Fruit fly (Drosophila melanogaster): Measurements from ENCODE around the gene Nnk.

The Nnk gene

DNA sequence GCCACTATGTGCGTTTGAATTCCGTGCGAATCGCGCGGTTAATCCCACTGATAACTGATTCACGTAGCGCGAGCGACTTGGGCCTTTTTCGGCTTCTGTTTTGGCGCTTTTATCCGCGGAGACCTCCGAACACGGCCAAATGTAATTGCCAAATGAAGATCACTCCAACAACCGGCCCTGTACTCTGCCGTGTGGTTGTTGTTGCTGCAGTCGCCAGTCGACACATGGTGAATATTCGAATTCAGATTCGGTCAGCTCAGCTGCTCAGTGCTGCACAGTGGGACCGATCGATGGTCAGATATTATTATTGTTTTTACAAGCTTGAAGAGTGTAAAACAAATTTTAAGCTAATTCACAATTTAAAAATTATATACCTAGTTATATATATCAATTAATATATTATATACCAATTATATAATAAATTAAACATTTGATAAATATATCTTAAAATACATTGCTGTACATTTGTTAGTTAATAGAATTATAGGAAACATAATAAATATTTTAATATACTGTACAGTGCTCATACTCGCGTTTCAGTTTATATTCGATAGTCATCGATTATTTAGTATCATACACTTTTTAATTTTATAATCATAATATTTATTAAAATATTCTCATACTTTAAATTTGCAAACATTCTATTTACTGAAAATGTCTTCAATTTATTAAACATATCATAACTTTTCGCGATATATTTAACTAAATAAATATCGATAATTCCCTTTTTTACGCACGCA lies 10.5 kb downstream of the Nnk start, which contains the start of gene CG43102 (continued):
- TF ChIP-seq sqz (GFP tag; optimal IDR thresholded peaks at IDR 0.05) (no peak), Adf1 (GFP tag; IDR thresholded peaks at IDR 0.05) (peak; percentile 47; the same call in 1 of the 2 replicates), pzg (GFP tag; optimal IDR thresholded peaks at IDR 0.05) (peak; percentile 21), CG7786 (GFP tag; optimal IDR thresholded peaks at IDR 0.05) (peak; percentile 28), luna (GFP tag; optimal IDR thresholded peaks at IDR 0.05) (no peak), toy (GFP tag; IDR thresholded peaks at IDR 0.05) (no peak), CG14965 (GFP tag; optimal IDR thresholded peaks at IDR 0.05; ENCODE audit: borderline replicate concordance) (no peak), CG11093 (GFP tag; IDR thresholded peaks at IDR 0.05) (peak; percentile 62; the same call in 2 of the 3 replicates), Pdp1 (GFP tag; optimal IDR thresholded peaks at IDR 0.05) (peak; percentile 48 to 58), slou (GFP tag; optimal IDR thresholded peaks at IDR 0.05) (no peak), CG7963 (GFP tag; IDR thresholded peaks at IDR 0.05; ENCODE audit: partially characterized antibody) (no peak), CG17829 (tag; optimal IDR thresholded peaks at IDR 0.05) (peak; percentile 78), twi (tag; optimal IDR thresholded peaks at IDR 0.05) (peak; percentile 77), Six4 (GFP tag; optimal IDR thresholded peaks at IDR 0.05) (peak; percentile 49), dmrt11E (tag; optimal IDR thresholded peaks at IDR 0.05) (peak; percentile 7), p53 (GFP tag; optimal IDR thresholded peaks at IDR 0.05) (no peak), Hmx (GFP tag; optimal IDR thresholded peaks at IDR 0.05) (no peak), onecut (GFP tag; IDR thresholded peaks at IDR 0.05) (peak; percentile 57), rib (GFP tag; IDR thresholded peaks at IDR 0.05) (no peak; the same call in none of the 2 replicates), dimm (GFP tag; IDR thresholded peaks at IDR 0.05) (no peak), Dll (GFP tag; IDR thresholded peaks at IDR 0.05; ENCODE audit: partially characterized antibody) (peak; percentile 90), fru (optimal IDR thresholded peaks at IDR 0.05) (no peak), hbn (GFP tag; IDR thresholded peaks at IDR 0.05; ENCODE audit: partially characterized antibody) (0 out of 2 replicates have a peak, but pooled peaks have one; percentile 60), Bgb (GFP tag; IDR thresholded peaks at IDR 0.05; ENCODE audit: partially characterized antibody) (peak; percentile 69), CG7271 (tag; optimal IDR thresholded peaks at IDR 0.05) (no peak), Lhr (GFP tag; optimal IDR thresholded peaks at IDR 0.05) (no peak), Dip3 (GFP tag; optimal IDR thresholded peaks at IDR 0.05) (peak; percentile 52), Ada2b (GFP tag; IDR thresholded peaks at IDR 0.05) (peak; percentile 69), NfI (GFP tag; optimal IDR thresholded peaks at IDR 0.05) (peak; percentile 76), usp (GFP tag; optimal IDR thresholded peaks at IDR 0.05) (no peak), nom (GFP tag; optimal IDR thresholded peaks at IDR 0.05) (peak; percentile 51), Scr (GFP tag; IDR thresholded peaks at IDR 0.05; ENCODE audit: partially characterized antibody) (peak; percentile 87), fd64A (GFP tag; optimal IDR thresholded peaks at IDR 0.05) (peak; percentile 3), CG2889 (GFP tag; IDR thresholded peaks at IDR 0.05) (peak; percentile 56; the same call in 2 of the 3 replicates), tna (GFP tag; IDR thresholded peaks at IDR 0.05; ENCODE audit: partially characterized antibody) (no peak; the same call in none of the 2 replicates), jumu (GFP tag; optimal IDR thresholded peaks at IDR 0.05) (peak; percentile 17), HLH3B (GFP tag; IDR thresholded peaks at IDR 0.05) (peak; percentile 74), CG2199 (GFP tag; IDR thresholded peaks at IDR 0.05) (peak; percentile 27; the same call in 1 of the 3 replicates), Atf6 (GFP tag; IDR thresholded peaks at IDR 0.05) (peak; percentile 38; the same call in 1 of the 2 replicates), gsb-n (tag; optimal IDR thresholded peaks at IDR 0.05) (peak; percentile 60), CG16815 (GFP tag; optimal IDR thresholded peaks at IDR 0.05) (peak; percentile 2), CG10321 (GFP tag; IDR thresholded peaks at IDR 0.05) (no peak), YL-1 (GFP tag; optimal IDR thresholded peaks at IDR 0.05) (no peak), CG8388 (GFP tag; optimal IDR thresholded peaks at IDR 0.05) (peak; percentile 51), tll (GFP tag; optimal IDR thresholded peaks at IDR 0.05) (no peak), hkb (optimal IDR thresholded peaks at IDR 0.05) (no peak), hkb (GFP tag; IDR thresholded peaks at IDR 0.05) (peak; percentile 86), HLH54F (GFP tag; optimal IDR thresholded peaks at IDR 0.05) (peak; percentile 15), Elba2 (GFP tag; optimal IDR thresholded peaks at IDR 0.05) (no peak)
